Fruit fly (Drosophila melanogaster) whole organism, embryonic: ENCODE results near the gene CG31141.
A peak's percentile ranks its signal among the peaks of the same experiment; 100 is the strongest.

Source experiments
- CG11504 ChIP-seq: fragments of 200-800 bp; sonication (Bioruptor generic); optimal IDR thresholded peaks from 3 replicates; lab custom pipeline; 2019; ENCODE audit warnings: missing biosample characterization, mild to moderate bottlenecking, missing genetic modification characterization, moderate library complexity
- CG1233 ChIP-seq: fragments of 200-800 bp; sonication (Bioruptor generic); optimal IDR thresholded peaks from 4 replicates; lab custom pipeline; 2018; ENCODE audit warnings: missing biosample characterization, mild to moderate bottlenecking, missing genetic modification characterization
- CG12942 ChIP-seq: fragments of 200-800 bp; sonication (Bioruptor generic); optimal IDR thresholded peaks from 3 replicates; lab custom pipeline; 2016; ENCODE audit warnings: missing biosample characterization, missing genetic modification characterization
- CG13296 ChIP-seq: fragments of 200-800 bp; sonication (Bioruptor generic); optimal IDR thresholded peaks from 3 replicates; lab custom pipeline; 2018; ENCODE audit warnings: missing biosample characterization, mild to moderate bottlenecking, missing genetic modification characterization
- CG2199 ChIP-seq: fragments of 200-800 bp; sonication (Bioruptor generic); IDR thresholded peaks from 3 replicates; pipeline ENCODE4 v1.3.6; 2022; ENCODE audit warnings: missing biosample characterization, missing genetic modification characterization
- CG31365 ChIP-seq: fragments of 200-800 bp; sonication (Bioruptor generic); optimal IDR thresholded peaks from 2 replicates; lab custom pipeline; 2018; ENCODE audit warnings: missing biosample characterization, mild to moderate bottlenecking, missing genetic modification characterization
- CG32532 ChIP-seq: fragments of 200-800 bp; sonication (Bioruptor generic); IDR thresholded peaks from 2 replicates; pipeline ENCODE4 v1.3.6; 2022; ENCODE audit warnings: missing biosample characterization, missing genetic modification characterization
- CG43689 ChIP-seq: fragments of 200-800 bp; sonication (Bioruptor generic); IDR thresholded peaks from 2 replicates; pipeline ENCODE4 v1.3.6; 2022; ENCODE audit warnings: missing biosample characterization, missing genetic modification characterization
- CG5180 ChIP-seq: fragments of 200-800 bp; sonication (Bioruptor generic); optimal IDR thresholded peaks from 3 replicates; lab custom pipeline; 2017; ENCODE audit warnings: missing biosample characterization, missing genetic modification characterization, mild to moderate bottlenecking, moderate library complexity, missing genetic modification reagents
- CG6175 ChIP-seq: fragments of 200-800 bp; sonication (Bioruptor generic); IDR thresholded peaks from 3 replicates; pipeline ENCODE4 v1.3.6; 2022; ENCODE audit warnings: missing biosample characterization, missing genetic modification characterization
- CG7556 ChIP-seq: fragments of 200-800 bp; sonication (Bioruptor generic); optimal IDR thresholded peaks from 2 replicates; lab custom pipeline; 2017; ENCODE audit warnings: missing biosample characterization, mild to moderate bottlenecking, missing genetic modification characterization
- CG8359 ChIP-seq: fragments of 200-800 bp; sonication (Bioruptor generic); optimal IDR thresholded peaks from 2 replicates; lab custom pipeline; 2017; ENCODE audit warnings: missing biosample characterization, mild to moderate bottlenecking, missing genetic modification characterization, borderline replicate concordance
- CG8388 ChIP-seq: fragments of 200-800 bp; sonication (Bioruptor generic); optimal IDR thresholded peaks from 2 replicates; lab custom pipeline; 2019; ENCODE audit warnings: missing biosample characterization, mild to moderate bottlenecking, missing genetic modification characterization, moderate library complexity
- CG8924 ChIP-seq: fragments of 200-800 bp; optimal IDR thresholded peaks from 3 replicates; lab custom pipeline; 2019; ENCODE audit warnings: missing biosample characterization, mild to moderate bottlenecking, missing genetic modification characterization, moderate library complexity
- CG9215 ChIP-seq: fragments of 200-800 bp; sonication (Bioruptor generic); IDR thresholded peaks from 2 replicates; pipeline ENCODE4 v1.3.6; 2022; ENCODE audit warnings: missing biosample characterization, missing genetic modification characterization
- CG9437 ChIP-seq: fragments of 200-800 bp; sonication (Bioruptor generic); optimal IDR thresholded peaks from 2 replicates; lab custom pipeline; 2018; ENCODE audit warnings: missing biosample characterization, mild to moderate bottlenecking, missing genetic modification characterization
- CG9876 ChIP-seq: fragments of 200-800 bp; sonication (Bioruptor generic); optimal IDR thresholded peaks from 2 replicates; lab custom pipeline; 2016; ENCODE audit warnings: missing biosample characterization, missing genetic modification characterization
- D ChIP-seq, 2 experiments: fragments of 200-800 bp in 1 of 2; fragments of >200 bp in 1 of 2; sonication (Bioruptor generic) in 1 of 2; optimal IDR thresholded peaks; 2 replicates in 1 of 2; 3 replicates in 1 of 2; lab custom pipeline; 2017; ENCODE audit warnings: mild to moderate bottlenecking in 1 of 2, missing biosample characterization in 1 of 2, missing genetic modification characterization in 1 of 2, missing genetic modification reagents in 1 of 2
- ERR ChIP-seq: fragments of 200-800 bp; sonication (Bioruptor generic); optimal IDR thresholded peaks from 2 replicates; lab custom pipeline; 2016; ENCODE audit warnings: missing biosample characterization, missing genetic modification characterization
- Eip74EF ChIP-seq, 2 experiments: fragments of 200-800 bp in 1 of 2; fragments of >200 bp in 1 of 2; sonication (Bioruptor generic) in 1 of 2; optimal IDR thresholded peaks; 2 replicates each; lab custom pipeline; 2017 to 2019; ENCODE audit warnings: missing biosample characterization in 2 of 2, missing genetic modification characterization in 2 of 2, mild to moderate bottlenecking in 1 of 2, moderate library complexity in 1 of 2
- Gsc ChIP-seq: fragments of 200-800 bp; sonication (Bioruptor generic); IDR thresholded peaks from 2 replicates; pipeline ENCODE4 v1.3.6; 2022; ENCODE audit warnings: missing biosample characterization, missing genetic modification characterization
- HLH3B ChIP-seq: fragments of 200-800 bp; sonication (Bioruptor generic); IDR thresholded peaks from 2 replicates; pipeline ENCODE4 v1.3.6; 2022; ENCODE audit warnings: missing biosample characterization, missing genetic modification characterization
- HLH54F ChIP-seq: fragments of 200-800 bp; sonication (Bioruptor generic); optimal IDR thresholded peaks from 3 replicates; lab custom pipeline; 2016; ENCODE audit warnings: missing biosample characterization, missing genetic modification characterization
- Hr3 ChIP-seq: fragments of 200-800 bp; sonication (Bioruptor generic); optimal IDR thresholded peaks from 3 replicates; lab custom pipeline; 2016; ENCODE audit warnings: missing biosample characterization, missing genetic modification characterization
- Hsf ChIP-seq: fragments of 200-800 bp; sonication (Bioruptor generic); optimal IDR thresholded peaks from 3 replicates; lab custom pipeline; 2016; ENCODE audit warnings: missing biosample characterization, missing genetic modification characterization
- Lhr ChIP-seq: fragments of 200-800 bp; sonication (Bioruptor generic); optimal IDR thresholded peaks from 3 replicates; lab custom pipeline; 2017; ENCODE audit warnings: mild to moderate bottlenecking, missing biosample characterization, missing genetic modification reagents, missing genetic modification characterization
- Med ChIP-seq: fragments of 200-800 bp; sonication (Bioruptor generic); peaks from one replicate; lab custom pipeline; 2016; ENCODE audit warnings: missing biosample characterization, missing genetic modification characterization, mild to moderate bottlenecking, inconsistent platforms, moderate library complexity
- Nf-YC ChIP-seq: fragments of 200-800 bp; optimal IDR thresholded peaks from 3 replicates; lab custom pipeline; 2019; ENCODE audit warnings: missing biosample characterization, mild to moderate bottlenecking, missing genetic modification characterization, moderate library complexity
- Pdp1 ChIP-seq, 2 experiments: fragments of 200-800 bp; sonication (Bioruptor generic); optimal IDR thresholded peaks; 3 replicates each; lab custom pipeline; 2016; ENCODE audit warnings: missing biosample characterization in 2 of 2, missing genetic modification characterization in 2 of 2, mild to moderate bottlenecking in 1 of 2, moderate library complexity in 1 of 2
- Six4 ChIP-seq: fragments of 200-800 bp; sonication (Bioruptor generic); optimal IDR thresholded peaks from 2 replicates; lab custom pipeline; 2016; ENCODE audit warnings: missing biosample characterization, missing genetic modification characterization
- ara ChIP-seq: fragments of 200-800 bp; sonication (Bioruptor generic); IDR thresholded peaks from 2 replicates; pipeline ENCODE4 v1.3.6; 2022; ENCODE audit warnings: missing biosample characterization, missing genetic modification characterization
- caup ChIP-seq: fragments of 200-800 bp; sonication (Bioruptor generic); optimal IDR thresholded peaks from 3 replicates; lab custom pipeline; 2017; ENCODE audit warnings: missing biosample characterization, mild to moderate bottlenecking, missing genetic modification characterization, moderate library complexity; ENCODE audit not compliant: severe bottlenecking
- cg ChIP-seq: fragments of 200-800 bp; sonication (Bioruptor generic); optimal IDR thresholded peaks from 3 replicates; lab custom pipeline; 2019; ENCODE audit warnings: missing biosample characterization, mild to moderate bottlenecking, missing genetic modification characterization, moderate library complexity
- chn ChIP-seq: fragments of 200-800 bp; sonication (Bioruptor generic); optimal IDR thresholded peaks from 2 replicates; lab custom pipeline; 2016; ENCODE audit warnings: missing biosample characterization, missing genetic modification characterization
- ci ChIP-seq: fragments of 200-800 bp; sonication (Bioruptor generic); IDR thresholded peaks from 3 replicates; pipeline ENCODE4 v1.3.6; 2022; ENCODE audit warnings: missing biosample characterization, missing genetic modification characterization
- disco-r ChIP-seq: fragments of 200-800 bp; sonication (Bioruptor generic); optimal IDR thresholded peaks from 2 replicates; lab custom pipeline; 2016; ENCODE audit warnings: missing biosample characterization, missing genetic modification characterization
- dpn ChIP-seq, 2 experiments: fragments of 200-800 bp; sonication (Bioruptor generic); optimal IDR thresholded peaks; 3 replicates each; lab custom pipeline; 2016; ENCODE audit warnings: missing biosample characterization in 2 of 2, missing genetic modification characterization in 2 of 2
- fru ChIP-seq: fragments of >200 bp; optimal IDR thresholded peaks from 2 replicates; lab custom pipeline; 2017
- gem ChIP-seq: fragments of 200-800 bp; sonication (Bioruptor generic); optimal IDR thresholded peaks from 2 replicates; lab custom pipeline; 2019; ENCODE audit warnings: missing biosample characterization, mild to moderate bottlenecking, missing genetic modification characterization, moderate library complexity
- kay ChIP-seq: fragments of 200-800 bp; sonication (Bioruptor generic); optimal IDR thresholded peaks from 2 replicates; lab custom pipeline; 2016; ENCODE audit warnings: missing biosample characterization, missing genetic modification characterization
- lbe ChIP-seq: fragments of 200-800 bp; sonication (Bioruptor generic); optimal IDR thresholded peaks from 2 replicates; lab custom pipeline; 2016; ENCODE audit warnings: missing biosample characterization, mild to moderate bottlenecking, missing genetic modification characterization
- mld ChIP-seq: fragments of 200-800 bp; sonication (Bioruptor generic); IDR thresholded peaks from 3 replicates; pipeline ENCODE4 v1.3.6; 2022; ENCODE audit warnings: missing biosample characterization, missing genetic modification characterization; ENCODE audit not compliant: partially characterized antibody
- pum ChIP-seq: fragments of 200-800 bp; sonication (Bioruptor generic); optimal IDR thresholded peaks from 2 replicates; lab custom pipeline; 2016; ENCODE audit warnings: missing biosample characterization, missing genetic modification characterization
- repo ChIP-seq: fragments of 200-800 bp; sonication (Bioruptor generic); optimal IDR thresholded peaks from 2 replicates; lab custom pipeline; 2016; ENCODE audit warnings: missing biosample characterization, missing genetic modification characterization
- seq ChIP-seq: fragments of 200-800 bp; sonication (Bioruptor generic); IDR thresholded peaks from 2 replicates; pipeline ENCODE4 v1.3.6; 2022; ENCODE audit warnings: missing biosample characterization, missing genetic modification characterization
- stc ChIP-seq: fragments of 200-800 bp; sonication (Bioruptor generic); IDR thresholded peaks from 2 replicates; pipeline ENCODE4 v1.3.6; 2022; ENCODE audit warnings: missing biosample characterization, missing genetic modification characterization
- tap ChIP-seq: fragments of 200-800 bp; optimal IDR thresholded peaks from 3 replicates; lab custom pipeline; 2019; ENCODE audit warnings: missing biosample characterization, mild to moderate bottlenecking, missing genetic modification characterization, moderate library complexity
- tgo ChIP-seq: fragments of 200-800 bp; sonication (Bioruptor generic); IDR thresholded peaks from 3 replicates; pipeline ENCODE4 v1.3.6; 2022; ENCODE audit warnings: missing biosample characterization, missing genetic modification characterization
- trh ChIP-seq: fragments of 200-800 bp; sonication (Bioruptor generic); optimal IDR thresholded peaks from 2 replicates; lab custom pipeline; 2016; ENCODE audit warnings: missing biosample characterization, missing genetic modification characterization
- tup ChIP-seq: fragments of 200-800 bp; sonication (Bioruptor generic); optimal IDR thresholded peaks from 2 replicates; lab custom pipeline; 2016; ENCODE audit warnings: missing biosample characterization, mild to moderate bottlenecking, missing genetic modification characterization, moderate library complexity
- vvl ChIP-seq: fragments of 200-800 bp; sonication (Bioruptor generic); IDR thresholded peaks from 2 replicates; pipeline ENCODE4 v1.3.6; 2022; ENCODE audit warnings: missing biosample characterization, missing genetic modification characterization

The CG31141 gene

DNA sequence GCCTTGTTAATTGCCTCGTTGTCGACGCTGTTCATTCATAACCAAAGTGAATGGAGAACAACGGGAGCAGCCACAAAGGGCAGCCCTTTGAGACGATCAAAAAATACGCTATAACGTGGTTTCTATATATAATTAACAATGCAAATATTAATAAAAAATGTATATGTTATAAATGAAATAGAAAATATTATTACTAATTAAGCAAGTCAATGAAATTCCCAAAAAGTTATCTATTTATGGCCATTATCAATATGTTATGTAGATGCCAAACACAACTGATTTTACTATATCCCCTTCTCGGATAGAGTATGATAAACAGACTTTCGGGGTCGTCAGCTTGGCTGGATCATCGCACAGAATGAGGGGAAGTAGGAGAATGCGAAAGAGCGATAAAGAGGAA is 46.3 kb downstream of the CG31141 start (continued):
- TF ChIP-seq CG6175 (GFP tag; lab: Robert Waterston, UW) (no peak), ERR (GFP tag; lab: Kevin White, UChicago) (no peak), Lhr (no peak), cg (no peak), lbe (GFP tag; lab: Kevin White, UChicago) (no peak), tup (no peak), vvl (GFP tag; lab: Robert Waterston, UW) (peak; percentile 50; the same call in 1 of the 2 replicates), Eip74EF (GFP tag; optimal IDR thresholded peaks at IDR 0.05; lab: Kevin White, UChicago) (peak in 1 of 2 experiments; percentile 22), dpn (GFP tag; optimal IDR thresholded peaks at IDR 0.05; lab: Kevin White, UChicago) (peak in 1 of 2 experiments; percentile 16), CG7556 (GFP tag; lab: Kevin White, UChicago) (peak; percentile 45), tgo (GFP tag; lab: Robert Waterston, UW) (peak; percentile 76), CG2199 (no peak), chn (no peak), gem (tag; lab: Kevin White, UChicago) (peak; percentile 77), Pdp1 (GFP tag; optimal IDR thresholded peaks at IDR 0.05; lab: Kevin White, UChicago) (no peak), tap (tag; lab: Kevin White, UChicago) (peak; percentile 57), Hr3 (GFP tag; lab: Kevin White, UChicago) (peak; percentile 33), Gsc (GFP tag; lab: Robert Waterston, UW) (no peak), ci (GFP tag; lab: Robert Waterston, UW) (0 out of 3 replicates have a peak, but pooled peaks have one; percentile 52), trh (GFP tag; lab: Kevin White, UChicago) (no peak), Six4 (GFP tag; lab: Kevin White, UChicago) (no peak), CG9437 (peak; percentile 35), HLH3B (GFP tag; lab: Robert Waterston, UW) (peak; percentile 63), CG12942 (GFP tag; lab: Kevin White, UChicago) (no peak), CG8359 (no peak), D (optimal IDR thresholded peaks at IDR 0.05; lab: Kevin White, UChicago) (no peak), D (GFP tag; optimal IDR thresholded peaks at IDR 0.05; lab: Kevin White, UChicago) (no peak), caup (GFP tag; lab: Kevin White, UChicago) (peak; percentile 18), HLH54F (GFP tag; lab: Kevin White, UChicago) (no peak), CG43689 (GFP tag; lab: Robert Waterston, UW) (no peak), CG1233 (GFP tag; lab: Kevin White, UChicago) (peak; percentile 30), CG9215 (0 out of 2 replicates have a peak, but pooled peaks have one; percentile 27), kay (GFP tag; lab: Kevin White, UChicago) (no peak), Med (GFP tag; lab: Kevin White, UChicago) (peak; percentile 65), CG8388 (GFP tag; lab: Kevin White, UChicago) (peak; percentile 47), pum (GFP tag; lab: Kevin White, UChicago) (no peak), Hsf (no peak), fru (lab: Kevin White, UChicago) (no peak), seq (GFP tag; lab: Robert Waterston, UW) (no peak), Nf-YC (tag; lab: Kevin White, UChicago) (peak; percentile 62), CG5180 (peak; percentile 19), CG9876 (GFP tag; lab: Kevin White, UChicago) (no peak), disco-r (no peak), CG32532 (GFP tag; lab: Robert Waterston, UW) (peak; percentile 64), mld (GFP tag; lab: Robert Waterston, UW) (no peak), CG11504 (tag; lab: Kevin White, UChicago) (peak; percentile 75), repo (GFP tag; lab: Kevin White, UChicago) (no peak), stc (GFP tag; lab: Robert Waterston, UW) (peak; percentile 51), ara (GFP tag; lab: Robert Waterston, UW) (no peak), CG13296 (GFP tag; lab: Kevin White, UChicago) (peak; percentile 57), CG31365 (tag; lab: Kevin White, UChicago) (no peak), CG8924 (tag; lab: Kevin White, UChicago) (peak; percentile 54)
